Fruit fly (Drosophila melanogaster) whole organism: ENCODE measurements around the gene EloB.

Source experiments
- CG8478 ChIP-seq: fragments of >200 bp; optimal IDR thresholded peaks from 2 replicates; lab custom pipeline; 2018; ENCODE audit warnings: inconsistent platforms
- Dll ChIP-seq: fragments of >200 bp; optimal IDR thresholded peaks from 2 replicates; lab custom pipeline; 2017
- EcR ChIP-seq, 2 experiments: fragments of >200 bp; optimal IDR thresholded peaks; 2 replicates each; lab custom pipeline; 2017; ENCODE audit warnings: missing biosample characterization in 2 of 2, missing genetic modification characterization in 2 of 2, missing genetic modification reagents in 2 of 2
- pan ChIP-seq: fragments of >200 bp; optimal IDR thresholded peaks from 2 replicates; lab custom pipeline; 2017
- psq ChIP-seq: fragments of >200 bp; optimal IDR thresholded peaks from 2 replicates; lab custom pipeline; 2017
- usp ChIP-seq: fragments of >200 bp; optimal IDR thresholded peaks from 2 replicates; lab custom pipeline; 2017; ENCODE audit warnings: missing biosample characterization, missing genetic modification characterization, mixed read lengths

Gene EloB

DNA sequence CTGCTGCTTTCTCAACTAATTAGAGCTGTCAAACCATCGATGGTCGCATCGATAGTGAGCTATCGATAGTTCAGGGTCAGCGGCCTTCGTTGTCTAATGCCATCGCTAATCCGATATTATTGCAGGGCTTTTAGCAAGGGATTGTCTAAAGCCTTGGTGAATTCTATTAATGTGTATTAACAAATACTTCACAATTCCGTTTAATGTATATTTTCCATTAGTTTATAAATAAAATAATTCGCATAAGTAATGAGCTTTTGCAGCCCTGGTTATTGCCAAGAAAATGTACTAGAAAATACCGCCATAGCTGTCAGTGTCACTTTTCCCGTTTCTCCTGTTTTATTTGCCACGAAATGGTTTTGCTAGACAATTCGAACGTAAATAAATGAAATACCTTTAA, at the start of gene EloB, which contains the start of gene Srp14:
Gene EloB, minus strand, starts transcription at position 35 of the 400 bp plus-strand sequence.
Gene Srp14, plus strand, starts transcription at position 300 of the 400 bp plus-strand sequence.
- TF ChIP-seq usp (GFP tag; lab: Kevin White, UChicago) (no peak), psq (lab: Kevin White, UChicago) (no peak), CG8478 (lab: Kevin White, UChicago) (no peak), Dll (no peak), EcR (GFP tag; optimal IDR thresholded peaks at IDR 0.05; lab: Kevin White, UChicago) (no peak), pan (lab: Kevin White, UChicago) (no peak)

DNA sequence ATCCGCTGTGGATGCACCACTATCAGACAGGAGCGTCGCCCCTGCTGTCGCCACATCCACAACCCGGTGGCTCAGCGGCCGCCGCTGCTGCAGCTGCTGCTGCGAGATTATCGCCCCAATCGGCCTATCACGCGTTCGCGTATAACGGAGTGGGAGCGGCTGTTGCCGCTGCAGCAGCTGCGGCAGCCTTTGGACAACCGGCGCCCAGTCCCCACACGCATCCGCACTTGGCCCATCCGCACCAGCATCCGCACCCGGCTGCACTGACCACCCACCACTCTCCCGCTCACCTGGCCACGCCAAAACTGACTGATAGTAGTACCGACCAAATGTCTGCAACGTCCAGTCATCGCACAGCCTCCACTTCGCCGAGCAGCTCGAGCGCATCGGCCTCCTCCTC, 46.5 kb upstream of the EloB start:
- no peak for TF ChIP-seq usp (GFP tag; lab: Kevin White, UChicago)
- no peak for TF ChIP-seq CG8478 (lab: Kevin White, UChicago)
- TF ChIP-seq EcR (GFP tag; optimal IDR thresholded peaks at IDR 0.05; lab: Kevin White, UChicago), result no peak
- TF ChIP-seq pan (lab: Kevin White, UChicago), result no peak
- TF ChIP-seq psq (lab: Kevin White, UChicago), result no peak
- no peak for TF ChIP-seq Dll

DNA sequence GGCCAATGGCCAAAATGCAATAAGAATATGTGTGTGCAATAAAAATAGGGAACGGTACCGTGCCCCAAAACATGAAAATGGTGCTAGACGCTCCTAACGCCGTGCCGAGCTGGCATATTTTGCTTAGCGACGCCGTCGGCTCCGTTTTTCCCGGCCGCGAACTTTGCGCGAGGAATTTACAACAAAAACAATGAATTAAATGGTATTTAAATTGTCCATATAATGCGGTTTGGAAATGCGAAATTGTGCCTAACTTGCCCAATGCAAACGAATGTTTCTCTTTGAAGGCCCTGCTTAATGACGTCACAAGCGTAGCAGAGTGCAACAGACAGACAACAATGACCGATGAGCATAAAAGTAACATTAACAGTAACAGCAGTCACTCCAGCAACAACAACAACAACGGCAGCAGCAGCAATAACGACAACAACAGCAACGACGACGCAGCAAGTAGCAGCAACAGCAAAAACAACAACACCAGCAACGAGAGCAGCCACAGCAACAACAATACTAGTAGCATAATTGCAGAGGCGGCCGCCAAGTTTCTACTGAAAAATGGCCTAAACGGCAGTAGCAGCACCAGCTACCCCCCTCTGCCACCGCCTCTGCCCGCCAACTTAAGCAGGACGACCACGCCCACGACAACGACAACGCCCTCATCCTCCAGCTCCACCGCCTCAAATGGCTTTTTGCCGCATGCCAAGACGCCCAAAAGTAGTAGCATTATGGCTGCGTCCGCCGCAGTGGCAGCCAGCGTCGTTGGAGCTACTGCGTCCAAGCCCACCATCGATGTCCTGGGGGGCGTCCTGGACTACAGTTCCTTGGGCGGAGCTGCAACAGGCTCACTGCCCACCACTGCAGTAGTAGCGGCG, 42.9 kb upstream of the EloB start:
- TF ChIP-seq psq (lab: Kevin White, UChicago), result no peak
- TF ChIP-seq Dll, result no peak
- no peak for TF ChIP-seq EcR (GFP tag; optimal IDR thresholded peaks at IDR 0.05; lab: Kevin White, UChicago)
- no peak for TF ChIP-seq CG8478 (lab: Kevin White, UChicago)
- TF ChIP-seq pan (lab: Kevin White, UChicago), result no peak
- TF ChIP-seq usp (GFP tag; lab: Kevin White, UChicago), result no peak

DNA sequence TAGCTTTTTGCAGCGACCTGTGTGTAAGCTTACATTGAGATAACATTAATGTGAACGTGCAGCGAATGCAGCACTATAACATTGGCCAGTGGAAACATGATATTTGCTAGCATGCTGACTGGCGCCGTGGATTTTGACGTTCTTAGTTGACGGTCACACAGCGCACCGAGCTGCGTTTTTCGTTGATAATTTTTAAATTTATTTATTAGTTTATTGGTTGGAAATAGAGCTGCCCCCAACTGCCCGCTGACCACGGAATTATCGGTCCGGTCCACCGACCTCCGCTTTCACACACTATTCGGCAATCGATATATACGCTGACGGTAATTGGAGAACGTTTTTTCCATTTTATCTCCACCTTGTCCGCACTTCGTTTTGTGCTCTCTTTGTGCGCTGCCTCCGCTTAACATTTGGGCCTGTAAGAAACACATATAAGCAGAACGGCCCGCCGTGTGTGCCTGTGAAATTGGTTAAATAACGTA, 42.2 kb upstream of the EloB start, which contains the start of gene H:
Gene H, plus strand, starts transcription at position 134 of the 482 bp plus-strand sequence.
- TF ChIP-seq Dll (no peak), pan (lab: Kevin White, UChicago) (no peak), EcR (GFP tag; optimal IDR thresholded peaks at IDR 0.05; lab: Kevin White, UChicago) (no peak), CG8478 (lab: Kevin White, UChicago) (no peak), psq (lab: Kevin White, UChicago) (no peak), usp (GFP tag; lab: Kevin White, UChicago) (no peak)

DNA sequence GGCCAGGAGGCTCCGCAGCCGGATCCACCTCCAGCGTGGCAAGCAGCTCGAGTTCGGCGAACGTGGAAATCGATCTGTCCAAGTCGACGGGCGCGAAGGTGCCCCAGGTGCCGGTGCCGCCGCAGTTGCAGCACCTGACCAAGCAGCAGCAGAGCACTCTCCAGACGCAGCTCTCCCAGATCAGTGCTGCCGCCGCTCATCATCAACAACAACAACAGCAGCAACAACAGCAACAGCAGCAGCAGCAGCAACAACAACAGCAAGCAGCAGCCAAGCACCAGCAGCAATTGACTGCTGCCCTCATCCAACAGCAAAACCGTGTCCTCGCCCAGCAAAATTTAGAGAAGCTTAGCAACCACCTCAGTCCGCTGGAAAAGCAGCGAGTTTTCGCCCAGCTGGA, 39.3 kb upstream of the EloB start:
- no peak for TF ChIP-seq EcR (GFP tag; optimal IDR thresholded peaks at IDR 0.05; lab: Kevin White, UChicago)
- no peak for TF ChIP-seq CG8478 (lab: Kevin White, UChicago)
- TF ChIP-seq Dll, result no peak
- no peak for TF ChIP-seq usp (GFP tag; lab: Kevin White, UChicago)
- no peak for TF ChIP-seq pan (lab: Kevin White, UChicago)
- no peak for TF ChIP-seq psq (lab: Kevin White, UChicago)

DNA sequence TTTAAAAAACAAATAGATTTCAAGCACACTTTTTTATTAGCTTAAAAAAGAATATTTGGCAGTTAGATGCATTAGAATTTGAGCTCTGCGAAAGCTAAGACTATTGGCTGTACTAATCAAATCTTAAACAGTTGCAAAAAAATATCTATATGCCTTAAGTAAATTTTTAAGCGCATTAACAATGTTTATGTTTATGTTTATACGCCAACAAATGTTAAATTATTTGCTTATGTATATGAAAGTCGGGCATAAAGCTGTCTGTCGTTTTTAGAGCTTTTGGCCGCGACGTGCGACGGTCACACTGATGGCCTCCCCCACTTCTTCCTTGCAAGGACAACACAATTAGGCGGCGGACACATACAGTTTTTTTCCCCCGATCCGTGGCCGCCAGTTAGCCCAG, 37.9 kb upstream of the EloB start, which contains the start of gene CG5466:
Gene CG5466, plus strand, starts transcription at position 301 of the 400 bp plus-strand sequence.
- TF ChIP-seq EcR (GFP tag; optimal IDR thresholded peaks at IDR 0.05; lab: Kevin White, UChicago) (no peak), Dll (no peak), pan (lab: Kevin White, UChicago) (no peak), usp (GFP tag; lab: Kevin White, UChicago) (no peak), psq (lab: Kevin White, UChicago) (no peak), CG8478 (lab: Kevin White, UChicago) (no peak)

DNA sequence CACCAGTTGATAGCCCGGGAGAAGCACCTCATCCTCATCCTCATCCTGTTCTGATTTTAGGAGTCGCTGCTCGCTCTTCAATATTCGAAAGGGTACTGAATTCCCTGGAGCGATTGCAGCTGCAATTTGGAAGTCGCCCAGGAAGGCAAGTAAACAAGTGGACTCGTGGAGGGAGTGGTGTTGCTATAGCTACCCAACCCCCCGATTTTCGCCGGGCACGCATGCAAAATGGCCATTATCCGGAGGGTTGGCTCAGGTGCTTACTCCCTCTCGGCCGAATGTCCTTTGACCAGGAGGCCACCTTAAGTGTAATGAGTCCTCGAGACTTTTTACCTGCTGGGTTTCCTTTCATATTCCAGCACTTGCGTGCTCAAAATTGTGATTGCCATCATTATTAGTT, 37.2 kb upstream of the EloB start, which contains the start of gene CG15923:
Gene CG15923, minus strand, starts transcription at position 101 of the 400 bp plus-strand sequence.
- TF ChIP-seq psq (lab: Kevin White, UChicago), result no peak
- no peak for TF ChIP-seq usp (GFP tag; lab: Kevin White, UChicago)
- TF ChIP-seq CG8478 (lab: Kevin White, UChicago), result no peak
- no peak for TF ChIP-seq pan (lab: Kevin White, UChicago)
- TF ChIP-seq Dll, result no peak
- TF ChIP-seq EcR (GFP tag; optimal IDR thresholded peaks at IDR 0.05; lab: Kevin White, UChicago), result no peak

DNA sequence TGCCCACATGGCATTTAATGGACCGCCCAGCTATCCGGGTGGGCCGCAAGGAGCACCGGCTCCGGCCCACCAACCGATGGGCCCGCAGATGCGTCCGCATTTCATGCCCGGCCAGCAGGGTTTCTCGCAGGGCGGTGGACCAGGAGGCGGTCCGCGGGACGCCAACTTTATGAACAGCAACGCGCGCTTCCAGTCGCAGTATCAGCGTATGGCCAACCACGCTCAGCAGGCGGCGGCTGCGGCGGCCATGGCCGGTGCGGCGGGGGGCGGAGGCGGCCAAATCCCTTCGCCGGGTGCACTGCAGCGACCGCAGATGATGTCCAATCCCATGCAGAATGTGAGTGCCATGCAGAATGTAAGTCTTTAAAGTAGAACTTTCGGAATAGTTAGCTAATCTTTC, 28.5 kb upstream of the EloB start:
- TF ChIP-seq usp (GFP tag; lab: Kevin White, UChicago) (no peak), psq (lab: Kevin White, UChicago) (no peak), EcR (GFP tag; optimal IDR thresholded peaks at IDR 0.05; lab: Kevin White, UChicago) (no peak), CG8478 (lab: Kevin White, UChicago) (no peak), pan (lab: Kevin White, UChicago) (no peak), Dll (no peak)

DNA sequence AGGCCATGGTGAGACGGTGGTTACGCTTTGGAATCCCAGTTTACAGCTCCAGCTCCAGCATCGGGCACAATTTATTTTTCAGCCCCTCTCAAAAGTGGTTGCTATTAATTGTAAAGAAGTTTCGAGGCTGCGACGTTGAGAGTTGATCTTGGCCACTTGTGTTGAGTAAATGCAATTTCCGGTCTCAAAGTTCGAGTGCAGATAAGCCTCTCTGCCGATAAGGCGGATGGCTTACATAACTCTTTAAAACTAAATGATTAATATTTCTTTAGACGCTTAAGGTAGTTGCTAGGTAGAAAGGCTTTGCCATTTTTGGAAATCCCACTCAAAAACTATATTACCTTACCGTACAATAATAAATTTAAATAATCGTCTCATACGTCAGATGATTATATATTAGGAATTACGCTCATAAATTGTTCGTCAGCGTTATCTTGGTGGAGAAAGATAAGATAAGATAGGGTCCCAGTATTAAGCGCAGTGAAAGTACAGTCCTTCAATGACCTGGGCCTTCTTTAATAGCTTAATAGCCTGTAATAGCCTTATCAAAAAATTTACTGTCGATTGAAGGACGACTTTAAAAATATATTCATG, 26.0 kb upstream of the EloB start:
- TF ChIP-seq pan (lab: Kevin White, UChicago) (no peak), psq (lab: Kevin White, UChicago) (no peak), Dll (no peak), EcR (GFP tag; optimal IDR thresholded peaks at IDR 0.05; lab: Kevin White, UChicago) (no peak), CG8478 (lab: Kevin White, UChicago) (no peak), usp (GFP tag; lab: Kevin White, UChicago) (no peak)

DNA sequence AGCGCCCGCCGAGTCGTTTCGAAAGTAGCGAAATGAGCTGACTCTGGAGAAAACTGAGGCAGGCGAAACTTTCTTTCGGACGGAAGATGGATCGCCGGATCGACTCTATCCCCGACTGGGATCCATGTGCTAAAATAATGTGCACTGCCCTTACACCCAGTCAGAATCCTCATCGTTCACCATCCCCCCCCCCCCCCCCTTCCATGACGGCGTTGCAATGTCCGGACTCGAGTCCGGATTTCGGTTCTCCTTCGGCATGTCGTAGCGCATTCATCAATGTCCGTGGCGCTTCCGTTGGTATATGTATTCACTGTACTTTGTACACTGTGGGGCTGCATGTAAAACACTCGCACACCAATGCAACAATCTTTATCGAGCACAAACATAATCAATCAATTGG, 25.4 kb upstream of the EloB start:
- TF ChIP-seq pan (lab: Kevin White, UChicago) (no peak), EcR (GFP tag; optimal IDR thresholded peaks at IDR 0.05; lab: Kevin White, UChicago) (no peak), psq (lab: Kevin White, UChicago) (no peak), Dll (no peak), CG8478 (lab: Kevin White, UChicago) (no peak), usp (GFP tag; lab: Kevin White, UChicago) (no peak)

DNA sequence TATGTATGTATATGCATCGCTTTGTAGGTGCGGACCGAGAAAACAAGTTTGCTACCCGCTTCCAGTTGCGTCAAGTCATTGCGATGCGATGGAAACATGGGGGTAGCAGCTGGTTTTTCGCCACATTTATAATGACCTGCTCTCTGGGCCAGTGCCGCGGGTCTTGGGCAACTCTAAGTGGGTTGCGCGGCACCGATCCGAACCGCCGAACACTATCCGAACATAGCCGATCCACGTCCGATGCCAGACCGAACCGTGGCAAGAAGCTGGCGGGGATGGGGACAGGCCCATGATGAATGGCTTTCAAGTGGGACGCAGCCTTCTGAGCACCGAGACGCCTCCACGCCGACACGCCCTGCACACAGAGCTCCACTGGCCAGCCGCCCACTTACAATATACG, 24.4 kb upstream of the EloB start:
- TF ChIP-seq psq (lab: Kevin White, UChicago) (no peak), pan (lab: Kevin White, UChicago) (no peak), CG8478 (lab: Kevin White, UChicago) (no peak), EcR (GFP tag; optimal IDR thresholded peaks at IDR 0.05; lab: Kevin White, UChicago) (no peak), usp (GFP tag; lab: Kevin White, UChicago) (no peak), Dll (no peak)
